Worm (Caenorhabditis elegans): ENCODE measurements around the gene phy-3.
A peak's percentile ranks its signal among the peaks of the same experiment; 100 is the strongest.

The phy-3 gene

ce11 chrV:16794079-16794478 is 38.9 kb upstream of the phy-3 start:
- TF ChIP-seq unc-62 (GFP tag; optimal IDR thresholded peaks at IDR 0.05 in 1 of 2) = peak in 1 of 2 experiments; percentile 93
- TF ChIP-seq unc-62 (tag; optimal IDR thresholded peaks at IDR 0.05) = no peak
- no peak for TF ChIP-seq aha-1 (tag)

ce11 chrV:16794828-16795354 is 38.1 kb upstream of the phy-3 start, which contains the start of the genes ctps-1 and pus-1:
ctps-1 (plus strand) TSS chrV:16794878.
pus-1 (minus strand) TSS chrV:16794952.
- TF ChIP-seq dpl-1 (GFP tag; optimal IDR thresholded peaks at IDR 0.05) = peak; percentile 78
- no peak for TF ChIP-seq ceh-62 (tag; optimal IDR thresholded peaks at IDR 0.05)
- TF ChIP-seq lin-15B (tag; optimal IDR thresholded peaks at IDR 0.05) = no peak
- TF ChIP-seq mep-1 (tag; optimal IDR thresholded peaks at IDR 0.05) = peak; percentile 68
- peak; percentile 9 for TF ChIP-seq nhr-28 (tag; optimal IDR thresholded peaks at IDR 0.05)
- peak; percentile 58 for TF ChIP-seq hlh-30 (tag; optimal IDR thresholded peaks at IDR 0.05; ENCODE audit: insufficient read depth)
- TF ChIP-seq nhr-6 (tag; optimal IDR thresholded peaks at IDR 0.05) = peak; percentile 53
- peak in 1 of 2 experiments; percentile 84 for TF ChIP-seq lsy-2 (tag; optimal IDR thresholded peaks at IDR 0.05)
- TF ChIP-seq lin-38 (GFP tag; IDR thresholded peaks at IDR 0.05) = peak; percentile 75
- TF ChIP-seq T26A8.4 (GFP tag; IDR thresholded peaks at IDR 0.05) = peak; percentile 41; the same call in 1 of the 2 replicates
- no peak for TF ChIP-seq lin-1 (GFP tag; IDR thresholded peaks at IDR 0.05)
- TF ChIP-seq ceh-20 (GFP tag; IDR thresholded peaks at IDR 0.05) = no peak
- no peak for TF ChIP-seq ZK337.2 (GFP tag; IDR thresholded peaks at IDR 0.05)
- TF ChIP-seq ztf-7 (tag; optimal IDR thresholded peaks at IDR 0.05) = peak; percentile 26
- TF ChIP-seq hlh-11 (tag; optimal IDR thresholded peaks at IDR 0.05) = peak; percentile 37
- 0 out of 2 replicates have a peak, but pooled peaks have one; percentile 28 for TF ChIP-seq lin-29 (GFP tag; IDR thresholded peaks at IDR 0.05)
- peak; percentile 79 for TF ChIP-seq mes-2 (tag; optimal IDR thresholded peaks at IDR 0.05; ENCODE audit: poor library complexity, severe bottlenecking)
- TF ChIP-seq aha-1 (tag) = no peak
- peak in 1 of 2 experiments; percentile 31 for TF ChIP-seq daf-16 (GFP tag; optimal IDR thresholded peaks at IDR 0.05)
- peak; percentile 66 for TF ChIP-seq daf-16 (tag; optimal IDR thresholded peaks at IDR 0.05)
- peak; percentile 31 for TF ChIP-seq rbr-2 (tag; optimal IDR thresholded peaks at IDR 0.05)
- no peak for TF ChIP-seq mdl-1 (tag; optimal IDR thresholded peaks at IDR 0.05)
- peak; percentile 43 for TF ChIP-seq dmd-6 (GFP tag; IDR thresholded peaks at IDR 0.05)
- TF ChIP-seq F10B5.3 (tag; optimal IDR thresholded peaks at IDR 0.05) = no peak
- peak; percentile 75 for TF ChIP-seq duxl-1 (tag; optimal IDR thresholded peaks at IDR 0.05; ENCODE audit: poor library complexity)
- peak; percentile 2 for TF ChIP-seq snpc-4 (tag; optimal IDR thresholded peaks at IDR 0.05)
- no peak for TF ChIP-seq Y5F2A.4 (GFP tag; optimal IDR thresholded peaks at IDR 0.05)
- 0 out of 2 replicates have a peak, but pooled peaks have one; percentile 19 for TF ChIP-seq tra-1 (GFP tag; IDR thresholded peaks at IDR 0.05)
- no peak for TF ChIP-seq nhr-25 (tag; optimal IDR thresholded peaks at IDR 0.05; ENCODE audit: borderline replicate concordance, insufficient read depth)
- TF ChIP-seq hmg-1.1 (GFP tag; IDR thresholded peaks at IDR 0.05) = peak; percentile 48
- peak; percentile 70 for TF ChIP-seq dve-1 (tag; optimal IDR thresholded peaks at IDR 0.05; ENCODE audit: insufficient read depth)
- peak; percentile 21 for TF ChIP-seq nhr-77 (tag; optimal IDR thresholded peaks at IDR 0.05)
- TF ChIP-seq cey-2 (tag; optimal IDR thresholded peaks at IDR 0.05; ENCODE audit: borderline replicate concordance, insufficient read depth) = no peak
- no peak for TF ChIP-seq daf-8 (GFP tag; IDR thresholded peaks at IDR 0.05)
- peak; percentile 10 for TF ChIP-seq ama-1 (optimal IDR thresholded peaks at IDR 0.05)

ce11 chrV:16800484-16800883 is 32.5 kb upstream of the phy-3 start:
- no peak for TF ChIP-seq unc-39 (tag; optimal IDR thresholded peaks at IDR 0.05)
- no peak for TF ChIP-seq nhr-42 (GFP tag; IDR thresholded peaks at IDR 0.05)
- TF ChIP-seq lin-38 (GFP tag; IDR thresholded peaks at IDR 0.05) = peak; percentile 16; the same call in 1 of the 2 replicates
- peak; percentile 3 for TF ChIP-seq mes-2 (tag; optimal IDR thresholded peaks at IDR 0.05; ENCODE audit: poor library complexity, severe bottlenecking)
- peak; percentile 48 for TF ChIP-seq aha-1 (tag)
- no peak for TF ChIP-seq T26A8.4 (GFP tag; IDR thresholded peaks at IDR 0.05)
- no peak for TF ChIP-seq ceh-62 (tag; optimal IDR thresholded peaks at IDR 0.05)
- no peak for TF ChIP-seq mdt-29 (GFP tag; IDR thresholded peaks at IDR 0.05)
- no peak for TF ChIP-seq Y75B8A.6 (GFP tag; IDR thresholded peaks at IDR 0.05)
- no peak for TF ChIP-seq F26F4.8 (GFP tag; conservative IDR thresholded peaks at IDR 0.05)
- no peak for TF ChIP-seq spr-3 (GFP tag; optimal IDR thresholded peaks at IDR 0.05)

All from whole organism, L4 larva.